Worm (Caenorhabditis elegans): Measurements from ENCODE around the gene pho-4.

- no peak for TF ChIP-seq K12H6.12 (tag; optimal IDR thresholded peaks at IDR 0.05)
- no peak for TF ChIP-seq sdz-38 (tag; optimal IDR thresholded peaks at IDR 0.05)
- TF ChIP-seq aptf-2 (GFP tag; conservative IDR thresholded peaks at IDR 0.05), result no peak
- TF ChIP-seq sea-2 (GFP tag; IDR thresholded peaks at IDR 0.05), result no peak
- TF ChIP-seq madf-6 (GFP tag; IDR thresholded peaks at IDR 0.05), result no peak
- TF ChIP-seq lag-1 (GFP tag; IDR thresholded peaks at IDR 0.05), result no peak
- no peak for TF ChIP-seq F39B2.1 (GFP tag; IDR thresholded peaks at IDR 0.05)
- no peak for TF ChIP-seq zfh-2 (GFP tag; conservative IDR thresholded peaks at IDR 0.05)
- TF ChIP-seq mcd-1 (GFP tag; IDR thresholded peaks at IDR 0.05), result no peak
Observed at ce11 chrII:5195504-5195903, 42.8 kb downstream of the pho-4 start, which contains the start of gene C34F11.5.
